Fruit fly (Drosophila melanogaster) whole organism, embryonic: ENCODE measurements around the gene fred.
A peak's percentile ranks its signal among the peaks of the same experiment; 100 is the strongest.

ENCODE experiments used
- Bteb2 ChIP-seq: fragments of 200-800 bp; sonication (Bioruptor generic); optimal IDR thresholded peaks from 2 replicates; lab custom pipeline; 2016; ENCODE audit warnings: missing biosample characterization, missing genetic modification characterization
- CG10565 ChIP-seq: fragments of 200-800 bp; sonication (Bioruptor generic); optimal IDR thresholded peaks from 3 replicates; lab custom pipeline; 2016; ENCODE audit warnings: missing biosample characterization, mild to moderate bottlenecking, missing genetic modification characterization
- CG12104 ChIP-seq: fragments of 200-800 bp; sonication (Bioruptor generic); optimal IDR thresholded peaks from 3 replicates; lab custom pipeline; 2016; ENCODE audit warnings: missing biosample characterization, missing genetic modification characterization
- CG12299 ChIP-seq: fragments of 200-800 bp; sonication (Bioruptor generic); optimal IDR thresholded peaks from 2 replicates; lab custom pipeline; 2018; ENCODE audit warnings: missing biosample characterization, mild to moderate bottlenecking, missing genetic modification characterization
- CG12391 ChIP-seq: fragments of 200-800 bp; sonication (Bioruptor generic); optimal IDR thresholded peaks from 3 replicates; lab custom pipeline; 2018; ENCODE audit warnings: missing biosample characterization, mild to moderate bottlenecking, missing genetic modification characterization, moderate library complexity
- CG18476 ChIP-seq: fragments of 200-800 bp; sonication (Bioruptor generic); optimal IDR thresholded peaks from 2 replicates; lab custom pipeline; 2016; ENCODE audit warnings: missing biosample characterization, mild to moderate bottlenecking, missing genetic modification characterization
- CG31365 ChIP-seq: fragments of 200-800 bp; sonication (Bioruptor generic); optimal IDR thresholded peaks from 2 replicates; lab custom pipeline; 2018; ENCODE audit warnings: missing biosample characterization, mild to moderate bottlenecking, missing genetic modification characterization
- CG4707 ChIP-seq: fragments of 200-800 bp; sonication (Bioruptor generic); optimal IDR thresholded peaks from 2 replicates; lab custom pipeline; 2018; ENCODE audit warnings: missing biosample characterization, mild to moderate bottlenecking, missing genetic modification characterization, moderate library complexity
- CG5245 ChIP-seq: fragments of 200-800 bp; sonication (Bioruptor generic); optimal IDR thresholded peaks from 3 replicates; lab custom pipeline; 2016; ENCODE audit warnings: missing biosample characterization, missing genetic modification characterization
- CG6654 ChIP-seq: fragments of 200-800 bp; sonication (Bioruptor generic); optimal IDR thresholded peaks from 2 replicates; lab custom pipeline; 2017; ENCODE audit warnings: missing biosample characterization, mild to moderate bottlenecking, missing genetic modification characterization
- CG6683 ChIP-seq: fragments of 200-800 bp; sonication (Bioruptor generic); optimal IDR thresholded peaks from 2 replicates; lab custom pipeline; 2017; ENCODE audit warnings: missing biosample characterization, mild to moderate bottlenecking, missing genetic modification characterization, missing genetic modification reagents
- CG6791 ChIP-seq: fragments of 200-800 bp; sonication (Bioruptor generic); IDR thresholded peaks from 3 replicates; pipeline ENCODE4 v1.3.6; 2022; ENCODE audit warnings: missing biosample characterization, missing genetic modification characterization; ENCODE audit not compliant: partially characterized antibody
- CG7271 ChIP-seq: fragments of 200-800 bp; sonication (Bioruptor generic); optimal IDR thresholded peaks from 2 replicates; lab custom pipeline; 2018; ENCODE audit warnings: missing biosample characterization, mild to moderate bottlenecking, missing genetic modification characterization, moderate library complexity
- CG7786 ChIP-seq: fragments of 200-800 bp; sonication (Bioruptor generic); optimal IDR thresholded peaks from 2 replicates; lab custom pipeline; 2016; ENCODE audit warnings: missing biosample characterization, missing genetic modification characterization
- CG7963 ChIP-seq: fragments of 200-800 bp; sonication (Bioruptor generic); IDR thresholded peaks from 3 replicates; pipeline ENCODE4 v1.3.6; 2022; ENCODE audit warnings: missing biosample characterization, missing genetic modification characterization; ENCODE audit not compliant: partially characterized antibody
- CG8281 ChIP-seq: fragments of 200-800 bp; sonication (Bioruptor generic); optimal IDR thresholded peaks from 2 replicates; lab custom pipeline; 2018; ENCODE audit warnings: missing biosample characterization, mild to moderate bottlenecking, missing genetic modification characterization, moderate library complexity
- CG8359 ChIP-seq: fragments of 200-800 bp; sonication (Bioruptor generic); optimal IDR thresholded peaks from 2 replicates; lab custom pipeline; 2017; ENCODE audit warnings: missing biosample characterization, mild to moderate bottlenecking, missing genetic modification characterization, borderline replicate concordance
- Hand ChIP-seq: fragments of 200-800 bp; sonication (Bioruptor generic); optimal IDR thresholded peaks from 2 replicates; lab custom pipeline; 2017; ENCODE audit warnings: mild to moderate bottlenecking, missing biosample characterization, missing genetic modification reagents, missing genetic modification characterization
- Jarid2 ChIP-seq: fragments of 200-800 bp; sonication (Bioruptor generic); optimal IDR thresholded peaks from 3 replicates; lab custom pipeline; 2017; ENCODE audit warnings: mild to moderate bottlenecking, missing biosample characterization, missing genetic modification reagents, missing genetic modification characterization
- Lpt ChIP-seq: fragments of >200 bp; optimal IDR thresholded peaks from 2 replicates; lab custom pipeline; 2018; ENCODE audit warnings: missing biosample characterization, missing genetic modification characterization
- Mes4 ChIP-seq: fragments of 200-800 bp; sonication (Bioruptor generic); optimal IDR thresholded peaks from 2 replicates; lab custom pipeline; 2016; ENCODE audit warnings: missing biosample characterization, missing genetic modification characterization
- Neu2 ChIP-seq: fragments of 200-800 bp; sonication (Bioruptor generic); optimal IDR thresholded peaks from 3 replicates; lab custom pipeline; 2016; ENCODE audit warnings: missing biosample characterization, missing genetic modification characterization, borderline replicate concordance
- Opbp ChIP-seq: fragments of 200-800 bp; sonication (Bioruptor generic); IDR thresholded peaks from 3 replicates; pipeline ENCODE4 v1.3.6; 2022; ENCODE audit warnings: missing biosample characterization, missing genetic modification characterization; ENCODE audit not compliant: partially characterized antibody
- Rx ChIP-seq: fragments of 200-800 bp; sonication (Bioruptor generic); IDR thresholded peaks from 2 replicates; pipeline ENCODE4 v1.3.6; 2022; ENCODE audit warnings: missing biosample characterization, missing genetic modification characterization
- Side ChIP-seq: fragments of 200-800 bp; sonication (Bioruptor generic); optimal IDR thresholded peaks from 2 replicates; lab custom pipeline; 2016; ENCODE audit warnings: missing biosample characterization, missing genetic modification characterization
- ap ChIP-seq: fragments of 200-800 bp; sonication (Bioruptor generic); IDR thresholded peaks from 2 replicates; pipeline ENCODE4 v1.3.6; 2022; ENCODE audit warnings: missing biosample characterization, missing genetic modification characterization
- az2 ChIP-seq: fragments of 200-800 bp; sonication (Bioruptor generic); optimal IDR thresholded peaks from 3 replicates; lab custom pipeline; 2016; ENCODE audit warnings: missing biosample characterization, missing genetic modification characterization
- bbx ChIP-seq: fragments of 200-800 bp; sonication (Bioruptor generic); IDR thresholded peaks from 2 replicates; pipeline ENCODE4 v1.3.6; 2022; ENCODE audit warnings: missing biosample characterization, missing genetic modification characterization; ENCODE audit not compliant: partially characterized antibody
- bsh ChIP-seq, 2 experiments: fragments of 200-800 bp; sonication (Bioruptor generic); optimal IDR thresholded peaks; 2 replicates each; lab custom pipeline; 2017 to 2018; ENCODE audit warnings: mild to moderate bottlenecking in 2 of 2, missing biosample characterization in 2 of 2, missing genetic modification characterization in 2 of 2, moderate library complexity in 1 of 2
- cg ChIP-seq: fragments of 200-800 bp; sonication (Bioruptor generic); optimal IDR thresholded peaks from 3 replicates; lab custom pipeline; 2019; ENCODE audit warnings: missing biosample characterization, mild to moderate bottlenecking, missing genetic modification characterization, moderate library complexity
- chn ChIP-seq: fragments of 200-800 bp; sonication (Bioruptor generic); optimal IDR thresholded peaks from 2 replicates; lab custom pipeline; 2016; ENCODE audit warnings: missing biosample characterization, missing genetic modification characterization
- cwo ChIP-seq: fragments of 200-800 bp; sonication (Bioruptor generic); optimal IDR thresholded peaks from 3 replicates; lab custom pipeline; 2017; ENCODE audit warnings: missing biosample characterization, missing genetic modification characterization, mild to moderate bottlenecking, moderate library complexity, missing genetic modification reagents
- dmrt99B ChIP-seq: fragments of 200-800 bp; sonication (Bioruptor generic); optimal IDR thresholded peaks from 2 replicates; lab custom pipeline; 2018; ENCODE audit warnings: missing biosample characterization, mild to moderate bottlenecking, missing genetic modification characterization, moderate library complexity
- exex ChIP-seq: fragments of 200-800 bp; sonication (Bioruptor generic); optimal IDR thresholded peaks from 4 replicates; lab custom pipeline; 2018; ENCODE audit warnings: missing biosample characterization, mild to moderate bottlenecking, missing genetic modification characterization, moderate library complexity
- gce ChIP-seq: fragments of 200-800 bp; sonication (Bioruptor generic); IDR thresholded peaks from 3 replicates; pipeline ENCODE4 v1.3.6; 2022; ENCODE audit warnings: missing biosample characterization, missing genetic modification characterization
- gem ChIP-seq: fragments of 200-800 bp; sonication (Bioruptor generic); optimal IDR thresholded peaks from 2 replicates; lab custom pipeline; 2019; ENCODE audit warnings: missing biosample characterization, mild to moderate bottlenecking, missing genetic modification characterization, moderate library complexity
- grn ChIP-seq: fragments of 200-800 bp; sonication (Bioruptor generic); optimal IDR thresholded peaks from 3 replicates; lab custom pipeline; 2017; ENCODE audit warnings: missing biosample characterization, missing genetic modification characterization
- gro ChIP-seq: fragments of 200-800 bp; sonication (Bioruptor generic); optimal IDR thresholded peaks from 2 replicates; lab custom pipeline; 2016; ENCODE audit warnings: missing biosample characterization, missing genetic modification characterization
- hth ChIP-seq: fragments of >200 bp; optimal IDR thresholded peaks from 2 replicates; lab custom pipeline; 2017; ENCODE audit warnings: inconsistent platforms
- lilli ChIP-seq: fragments of 200-800 bp; sonication (Bioruptor generic); optimal IDR thresholded peaks from 3 replicates; lab custom pipeline; 2016; ENCODE audit warnings: missing biosample characterization, missing genetic modification characterization
- luna ChIP-seq: fragments of 200-800 bp; sonication (Bioruptor generic); optimal IDR thresholded peaks from 2 replicates; lab custom pipeline; 2016; ENCODE audit warnings: missing biosample characterization, missing genetic modification characterization
- oc ChIP-seq: fragments of 200-800 bp; sonication (Bioruptor generic); optimal IDR thresholded peaks from 2 replicates; lab custom pipeline; 2018; ENCODE audit warnings: missing biosample characterization, mild to moderate bottlenecking, missing genetic modification characterization, moderate library complexity
- pzg ChIP-seq: fragments of 200-800 bp; sonication (Bioruptor generic); optimal IDR thresholded peaks from 3 replicates; lab custom pipeline; 2018; ENCODE audit warnings: missing biosample characterization, mild to moderate bottlenecking, missing genetic modification characterization, moderate library complexity
- ranshi ChIP-seq: fragments of 200-800 bp; sonication (Bioruptor generic); IDR thresholded peaks from 2 replicates; pipeline ENCODE4 v1.3.6; 2022; ENCODE audit warnings: missing biosample characterization, missing genetic modification characterization
- seq ChIP-seq: fragments of 200-800 bp; sonication (Bioruptor generic); IDR thresholded peaks from 2 replicates; pipeline ENCODE4 v1.3.6; 2022; ENCODE audit warnings: missing biosample characterization, missing genetic modification characterization
- slou ChIP-seq: fragments of 200-800 bp; sonication (Bioruptor generic); optimal IDR thresholded peaks from 3 replicates; lab custom pipeline; 2016; ENCODE audit warnings: missing biosample characterization, missing genetic modification characterization
- tin ChIP-seq: fragments of 200-800 bp; sonication (Bioruptor generic); optimal IDR thresholded peaks from 3 replicates; lab custom pipeline; 2016; ENCODE audit warnings: missing biosample characterization, missing genetic modification characterization
- tup ChIP-seq: fragments of 200-800 bp; sonication (Bioruptor generic); optimal IDR thresholded peaks from 2 replicates; lab custom pipeline; 2016; ENCODE audit warnings: missing biosample characterization, mild to moderate bottlenecking, missing genetic modification characterization, moderate library complexity
- unpg ChIP-seq: fragments of 200-800 bp; sonication (Bioruptor generic); optimal IDR thresholded peaks from 3 replicates; lab custom pipeline; 2018; ENCODE audit warnings: missing biosample characterization, mild to moderate bottlenecking, missing genetic modification characterization, moderate library complexity
- vfl ChIP-seq: fragments of 200-800 bp; sonication (Bioruptor generic); optimal IDR thresholded peaks from 2 replicates; lab custom pipeline; 2016; ENCODE audit warnings: missing biosample characterization, missing genetic modification characterization
- zfh1 ChIP-seq: fragments of 200-800 bp; sonication (Bioruptor generic); IDR thresholded peaks from 3 replicates; pipeline ENCODE4 v1.3.6; 2022; ENCODE audit warnings: missing biosample characterization, missing genetic modification characterization

The fred gene

DNA sequence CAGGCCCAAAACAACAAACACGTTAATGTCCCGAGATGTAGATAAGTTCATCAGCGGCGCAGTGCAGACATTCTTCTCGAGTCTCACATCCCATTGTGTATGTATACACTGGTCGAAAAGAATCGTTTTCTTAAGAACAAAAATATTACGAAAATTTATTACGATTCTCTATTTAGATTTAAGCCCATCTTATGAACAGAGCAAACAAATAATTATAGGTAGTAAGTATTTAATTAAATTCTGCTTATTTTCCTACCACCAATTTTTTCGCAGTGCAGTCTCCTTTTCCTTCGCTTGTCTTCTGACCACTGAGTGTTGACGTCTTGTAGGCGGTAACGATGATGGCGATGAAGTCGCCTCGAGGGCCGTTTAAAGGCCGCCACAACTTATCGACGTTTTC is 130.1 kb downstream of the fred start (continued):
- TF ChIP-seq CG4707 (GFP tag; lab: Kevin White, UChicago): no peak
- TF ChIP-seq Hand (GFP tag; lab: Kevin White, UChicago): no peak
- TF ChIP-seq Mes4 (GFP tag; lab: Kevin White, UChicago): no peak
- TF ChIP-seq bsh (GFP tag; optimal IDR thresholded peaks at IDR 0.05; lab: Kevin White, UChicago): peak in 1 of 2 experiments; percentile 40
- TF ChIP-seq vfl (GFP tag; lab: Kevin White, UChicago): no peak
- no peak for TF ChIP-seq exex
- TF ChIP-seq CG12299 (tag; lab: Kevin White, UChicago): no peak
- no peak for TF ChIP-seq tup (GFP tag; lab: Kevin White, UChicago)
- TF ChIP-seq cwo: no peak
- peak; percentile 81 for TF ChIP-seq zfh1 (GFP tag; lab: Robert Waterston, UW)
- no peak for TF ChIP-seq oc (tag; lab: Kevin White, UChicago)
- TF ChIP-seq CG10565 (GFP tag; lab: Kevin White, UChicago): no peak
- peak; percentile 62 for TF ChIP-seq tin (GFP tag; lab: Kevin White, UChicago)
- peak; percentile 45 for TF ChIP-seq grn (GFP tag; lab: Kevin White, UChicago)
- peak; percentile 47 for TF ChIP-seq Side (GFP tag; lab: Kevin White, UChicago)
- TF ChIP-seq az2 (GFP tag; lab: Kevin White, UChicago): peak; percentile 45
- TF ChIP-seq ap (GFP tag; lab: Robert Waterston, UW): no peak
- TF ChIP-seq CG31365: no peak
- TF ChIP-seq gce (GFP tag; lab: Robert Waterston, UW): no peak
- TF ChIP-seq pzg (GFP tag; lab: Kevin White, UChicago): no peak
- no peak for TF ChIP-seq bbx (GFP tag; lab: Robert Waterston, UW)
- peak; percentile 47 for TF ChIP-seq unpg (GFP tag; lab: Kevin White, UChicago)
- no peak for TF ChIP-seq CG5245 (GFP tag; lab: Kevin White, UChicago)
- TF ChIP-seq dmrt99B (tag; lab: Kevin White, UChicago): no peak
- no peak for TF ChIP-seq CG6791
- TF ChIP-seq luna: no peak
- no peak for TF ChIP-seq Bteb2 (GFP tag; lab: Kevin White, UChicago)
- no peak for TF ChIP-seq Lpt
- no peak for TF ChIP-seq gro (GFP tag; lab: Kevin White, UChicago)
- peak; percentile 80 for TF ChIP-seq gem (tag; lab: Kevin White, UChicago)
- TF ChIP-seq CG8281 (tag; lab: Kevin White, UChicago): no peak
- TF ChIP-seq CG7786 (GFP tag; lab: Kevin White, UChicago): peak; percentile 44
- no peak for TF ChIP-seq CG6683 (GFP tag; lab: Kevin White, UChicago)
- TF ChIP-seq lilli (GFP tag; lab: Kevin White, UChicago): peak; percentile 9
- TF ChIP-seq ranshi: no peak
- TF ChIP-seq CG7271 (tag; lab: Kevin White, UChicago): peak; percentile 71
- no peak for TF ChIP-seq CG7963 (GFP tag; lab: Robert Waterston, UW)
- no peak for TF ChIP-seq CG8359 (GFP tag; lab: Kevin White, UChicago)
- peak; percentile 77 for TF ChIP-seq CG12391 (tag; lab: Kevin White, UChicago)
- TF ChIP-seq CG6654: no peak
- no peak for TF ChIP-seq cg (GFP tag; lab: Kevin White, UChicago)
- TF ChIP-seq Jarid2 (GFP tag; lab: Kevin White, UChicago): no peak
- TF ChIP-seq hth (lab: Kevin White, UChicago): no peak
- TF ChIP-seq Neu2: peak; percentile 84
- TF ChIP-seq Rx (GFP tag; lab: Robert Waterston, UW): peak; percentile 29
- no peak for TF ChIP-seq seq
- no peak for TF ChIP-seq slou (GFP tag; lab: Kevin White, UChicago)
- no peak for TF ChIP-seq CG18476
- TF ChIP-seq Opbp (GFP tag; lab: Robert Waterston, UW): no peak
- no peak for TF ChIP-seq CG12104 (GFP tag; lab: Kevin White, UChicago)
- TF ChIP-seq chn: peak; percentile 70
